Worm (Caenorhabditis elegans) whole organism, late embryonic: ENCODE data around the gene ges-1.

Source experiments
- ama-1 ChIP-seq: fragments of 150-350 bp; optimal IDR thresholded peaks from 2 replicates; lab custom pipeline; 2014
- ceh-14 ChIP-seq: sonication (generic microtip); optimal IDR thresholded peaks from 2 replicates; lab custom pipeline; 2016; ENCODE audit warnings: missing genotype, missing genetic modification characterization, missing compliant biosample characterization
- ceh-2 ChIP-seq: sonication (generic microtip); optimal IDR thresholded peaks from 2 replicates; lab custom pipeline; 2016; ENCODE audit warnings: missing genotype, missing genetic modification characterization, missing compliant biosample characterization
- ceh-34 ChIP-seq: sonication (generic microtip); optimal IDR thresholded peaks from 2 replicates; lab custom pipeline; 2016; ENCODE audit warnings: mild to moderate bottlenecking, missing genetic modification characterization, missing compliant biosample characterization
- ceh-48 ChIP-seq: sonication (generic microtip); optimal IDR thresholded peaks from 2 replicates; lab custom pipeline; 2016; ENCODE audit warnings: missing genetic modification characterization, inconsistent platforms, missing compliant biosample characterization
- eyg-1 ChIP-seq: sonication (generic microtip); optimal IDR thresholded peaks from 2 replicates; lab custom pipeline; 2016; ENCODE audit warnings: missing genotype, missing genetic modification characterization, missing compliant biosample characterization
- fkh-10 ChIP-seq: fragments of 150-350 bp; optimal IDR thresholded peaks from 2 replicates; lab custom pipeline; 2014; ENCODE audit warnings: missing biosample characterization, missing genetic modification reagents, missing genetic modification characterization
- pag-3 ChIP-seq: sonication (generic microtip); optimal IDR thresholded peaks from 2 replicates; lab custom pipeline; 2016; ENCODE audit warnings: missing compliant biosample characterization, missing genetic modification characterization, borderline replicate concordance
- ref-2 ChIP-seq: sonication (generic microtip); optimal IDR thresholded peaks from 2 replicates; lab custom pipeline; 2016; ENCODE audit warnings: missing genetic modification characterization, missing compliant biosample characterization
- syd-9 ChIP-seq: sonication (generic microtip); optimal IDR thresholded peaks from 2 replicates; lab custom pipeline; 2016; ENCODE audit warnings: mild to moderate bottlenecking, missing genetic modification characterization, moderate library complexity, missing compliant biosample characterization
- tbx-2 ChIP-seq: sonication (generic microtip); optimal IDR thresholded peaks from 2 replicates; lab custom pipeline; 2016; ENCODE audit warnings: missing genetic modification characterization, missing compliant biosample characterization
- ztf-16 ChIP-seq: sonication (generic microtip); optimal IDR thresholded peaks from 2 replicates; lab custom pipeline; 2017; ENCODE audit warnings: missing genetic modification characterization, missing compliant biosample characterization

DNA sequence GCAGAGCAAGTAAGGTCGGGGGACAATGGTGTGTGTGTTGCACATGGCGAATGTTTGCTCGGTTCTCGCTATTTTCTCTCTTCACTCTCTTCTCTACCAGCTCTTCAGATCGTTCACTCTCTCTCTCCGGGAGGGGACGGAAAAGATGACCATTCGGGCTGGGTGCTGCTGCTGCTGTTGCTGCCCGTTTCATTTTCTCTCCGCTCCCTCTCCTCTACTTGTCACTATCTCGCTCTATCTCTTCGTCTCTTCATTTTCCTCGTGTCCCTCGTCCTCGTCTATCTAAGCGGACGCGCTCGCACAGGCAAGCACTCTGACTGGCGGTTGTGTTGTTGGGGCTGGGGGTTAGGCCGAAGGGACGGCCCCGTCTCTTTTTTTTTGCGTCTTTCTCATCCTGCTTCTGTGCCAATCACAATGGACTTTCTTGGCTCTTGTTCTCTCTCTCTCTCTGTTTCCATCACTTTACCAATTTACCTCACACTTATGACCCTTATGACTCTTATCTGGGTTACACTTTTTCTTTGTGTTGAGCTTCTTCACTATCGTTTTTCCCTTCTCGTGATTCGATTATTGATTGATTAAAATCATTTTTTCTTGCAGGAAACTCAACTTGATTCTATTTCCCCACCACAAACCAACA, 42.7 kb upstream of the ges-1 start, which contains the start of the genes F53E2.2 and unc-60:
- TF ChIP-seq fkh-10 (GFP tag; lab: Kevin White, UChicago) (no peak), ama-1 (no peak), ceh-48 (no peak), ceh-2 (tag; lab: Kevin White, UChicago) (peak; percentile 42), tbx-2 (tag; lab: Kevin White, UChicago) (peak; percentile 83), pag-3 (tag; lab: Kevin White, UChicago) (no peak), ztf-16 (tag; lab: Kevin White, UChicago) (peak; percentile 28), ceh-34 (tag; lab: Kevin White, UChicago) (peak; percentile 89), eyg-1 (tag; lab: Kevin White, UChicago) (no peak), ceh-14 (tag; lab: Kevin White, UChicago) (peak; percentile 36), syd-9 (tag; lab: Kevin White, UChicago) (peak; percentile 64), ref-2 (tag; lab: Kevin White, UChicago) (peak; percentile 77)
